Worm (Caenorhabditis elegans): ENCODE results near the gene irk-1.

Gene irk-1

DNA sequence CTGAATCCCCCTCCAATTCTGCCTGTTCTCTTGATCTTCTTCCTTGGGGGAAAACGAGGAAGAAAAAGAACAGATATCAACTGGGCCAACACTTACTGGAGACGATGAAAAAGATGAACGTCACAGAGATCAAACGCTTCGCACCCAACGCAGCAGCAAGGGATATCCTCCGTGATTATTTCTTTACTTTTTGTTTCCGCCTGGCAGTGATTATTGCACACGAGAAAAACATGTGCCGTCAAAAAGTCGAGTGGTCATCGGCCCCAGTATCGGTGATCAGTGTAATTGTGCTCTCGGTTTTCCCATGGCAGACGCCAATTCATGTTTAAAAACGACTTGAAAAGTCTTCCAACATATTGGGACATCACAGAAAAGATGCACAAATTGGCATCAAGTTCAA is 32.4 kb downstream of the irk-1 start:
- TF ChIP-seq nhr-11 (tag; optimal IDR thresholded peaks at IDR 0.05) (peak; percentile 77), ceh-20 (GFP tag; IDR thresholded peaks at IDR 0.05) (no peak), lin-38 (GFP tag; IDR thresholded peaks at IDR 0.05) (no peak), zip-2 (tag; optimal IDR thresholded peaks at IDR 0.05) (no peak), zfp-3 (GFP tag; conservative IDR thresholded peaks at IDR 0.05) (no peak), cey-2 (tag; optimal IDR thresholded peaks at IDR 0.05; ENCODE audit: borderline replicate concordance, insufficient read depth) (no peak), nhr-77 (tag; optimal IDR thresholded peaks at IDR 0.05) (no peak), php-3 (GFP tag; IDR thresholded peaks at IDR 0.05) (no peak), ces-1 (GFP tag; optimal IDR thresholded peaks at IDR 0.05) (no peak), nhr-28 (tag; optimal IDR thresholded peaks at IDR 0.05) (peak; percentile 0), ceh-82 (tag; optimal IDR thresholded peaks at IDR 0.05) (no peak), jun-1 (tag; optimal IDR thresholded peaks at IDR 0.05) (no peak), ama-1 (optimal IDR thresholded peaks at IDR 0.05) (no peak), T20F7.1 (GFP tag; optimal IDR thresholded peaks at IDR 0.05) (no peak), zfp-2 (tag; optimal IDR thresholded peaks at IDR 0.05) (no peak), nhr-237 (tag; optimal IDR thresholded peaks at IDR 0.05) (no peak), lin-13 (GFP tag; optimal IDR thresholded peaks at IDR 0.05) (no peak), nhr-111 (GFP tag; optimal IDR thresholded peaks at IDR 0.05) (no peak), ctbp-1 (GFP tag; IDR thresholded peaks at IDR 0.05) (no peak), mep-1 (tag; optimal IDR thresholded peaks at IDR 0.05) (no peak), ztf-11 (tag; optimal IDR thresholded peaks at IDR 0.05) (no peak), dmd-6 (GFP tag; IDR thresholded peaks at IDR 0.05) (0 out of 2 replicates have a peak, but pooled peaks have one; percentile 11), R02D3.7 (tag; optimal IDR thresholded peaks at IDR 0.05) (no peak), pqm-1 (tag; optimal IDR thresholded peaks at IDR 0.05) (no peak), unc-130 (GFP tag; optimal IDR thresholded peaks at IDR 0.05) (no peak), pha-4 (GFP tag; IDR thresholded peaks at IDR 0.05) (no peak), pha-4 (tag; optimal IDR thresholded peaks at IDR 0.05) (no peak), arid-1 (GFP tag; conservative IDR thresholded peaks at IDR 0.05) (no peak), attf-4 (tag; optimal IDR thresholded peaks at IDR 0.05) (no peak), set-16 (GFP tag; IDR thresholded peaks at IDR 0.05) (no peak), mxl-2 (GFP tag; conservative IDR thresholded peaks at IDR 0.05) (peak; percentile 40; the same call in 1 of the 2 replicates), zip-11 (GFP tag; IDR thresholded peaks at IDR 0.05) (no peak), skn-1 (tag; optimal IDR thresholded peaks at IDR 0.05) (no peak), daf-19 (GFP tag; conservative IDR thresholded peaks at IDR 0.05) (no peak), lin-1 (GFP tag; IDR thresholded peaks at IDR 0.05) (no peak), tra-1 (GFP tag; IDR thresholded peaks at IDR 0.05) (no peak), snpc-1.2 (GFP tag; IDR thresholded peaks at IDR 0.05) (no peak), ZK546.5 (tag; optimal IDR thresholded peaks at IDR 0.05) (no peak), nhr-10 (tag; optimal IDR thresholded peaks at IDR 0.05) (no peak), T26A8.4 (GFP tag; IDR thresholded peaks at IDR 0.05) (no peak), dmd-8 (GFP tag; IDR thresholded peaks at IDR 0.05) (no peak), ztf-7 (tag; optimal IDR thresholded peaks at IDR 0.05) (no peak), dpl-1 (GFP tag; optimal IDR thresholded peaks at IDR 0.05) (no peak), snpc-4 (tag; optimal IDR thresholded peaks at IDR 0.05) (no peak), Y75B8A.6 (GFP tag; IDR thresholded peaks at IDR 0.05) (no peak), spr-1 (tag; optimal IDR thresholded peaks at IDR 0.05) (no peak), nhr-41 (GFP tag; IDR thresholded peaks at IDR 0.05) (no peak), hlh-11 (tag; optimal IDR thresholded peaks at IDR 0.05) (peak; percentile 70), aly-2 (tag; optimal IDR thresholded peaks at IDR 0.05) (no peak), nhr-48 (tag; optimal IDR thresholded peaks at IDR 0.05) (no peak), zag-1 (tag; optimal IDR thresholded peaks at IDR 0.05) (no peak), ZK337.2 (GFP tag; IDR thresholded peaks at IDR 0.05) (no peak), hif-1 (tag; optimal IDR thresholded peaks at IDR 0.05) (peak in 1 of 2 experiments; percentile 4), dmd-9 (GFP tag; IDR thresholded peaks at IDR 0.05) (no peak)

Data from whole organism, L4 larva.